Worm (Caenorhabditis elegans): Measurements from ENCODE around the gene trk-1.

DNA sequence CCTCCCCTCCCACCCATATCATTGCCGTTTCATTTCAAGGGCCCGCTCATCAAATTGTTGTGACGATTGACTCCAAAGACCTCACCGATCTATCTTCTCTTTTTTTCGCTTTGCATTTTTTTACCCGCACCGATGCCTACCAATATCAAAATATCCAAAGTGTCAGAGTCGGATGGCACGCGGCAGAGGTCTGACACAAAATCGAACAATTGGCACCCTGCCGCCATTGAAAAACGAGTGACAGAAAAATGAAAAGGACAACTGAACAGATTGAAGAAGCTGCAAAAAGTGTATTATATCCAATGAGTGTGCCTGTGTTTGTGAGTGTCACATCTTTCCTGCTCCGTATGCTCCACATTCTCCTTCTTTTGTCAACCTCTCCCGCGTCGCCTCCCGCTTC lies 35.7 kb upstream of the trk-1 start:
- TF ChIP-seq F55B11.4 (tag; optimal IDR thresholded peaks at IDR 0.05; ENCODE audit: borderline replicate concordance, insufficient read depth), result no peak
- no peak for TF ChIP-seq nfyb-1 (GFP tag; IDR thresholded peaks at IDR 0.05)
- TF ChIP-seq F52B5.7 (tag; optimal IDR thresholded peaks at IDR 0.05), result no peak
- TF ChIP-seq hmg-20 (GFP tag; IDR thresholded peaks at IDR 0.05), result no peak
- TF ChIP-seq ztf-3 (GFP tag; optimal IDR thresholded peaks at IDR 0.05), result no peak
- no peak for TF ChIP-seq B0035.1 (tag; optimal IDR thresholded peaks at IDR 0.05)
- TF ChIP-seq madf-6 (GFP tag; IDR thresholded peaks at IDR 0.05), result no peak
- TF ChIP-seq rpc-1 (optimal IDR thresholded peaks at IDR 0.05), result no peak
- no peak for TF ChIP-seq rpc-1 (tag; optimal IDR thresholded peaks at IDR 0.05)
- TF ChIP-seq unc-62 (GFP tag; optimal IDR thresholded peaks at IDR 0.05), result no peak
- TF ChIP-seq rcor-1 (GFP tag; IDR thresholded peaks at IDR 0.05), result no peak

Measured in whole organism, young adult.